Worm (Caenorhabditis elegans) whole organism, young adult: ENCODE results near the gene C04C3.4.
"Not testable (repeated sequence)": the region's sequence is repeated elsewhere in the genome, so short reads cannot be mapped to it uniquely, and the experiment has no call there.

ENCODE experiments used
- B0019.2 ChIP-seq: fragments of 200-800 bp; sonication (Bioruptor generic); conservative IDR thresholded peaks from 2 replicates; pipeline ENCODE4 v1.3.6; 2022; ENCODE audit warnings: missing genetic modification reagents, missing genetic modification characterization, missing compliant biosample characterization
- B0336.3 ChIP-seq: fragments of 200-800 bp; sonication (Bioruptor generic); IDR thresholded peaks from 2 replicates; pipeline ENCODE4 v1.3.6; 2022; ENCODE audit warnings: missing genetic modification characterization, missing compliant biosample characterization
- C06A6.2 ChIP-seq: fragments of 200-800 bp; sonication (Bioruptor generic); conservative IDR thresholded peaks from 2 replicates; pipeline ENCODE4 v1.3.6; 2022; ENCODE audit warnings: missing genetic modification characterization, missing compliant biosample characterization
- D2030.7 ChIP-seq: fragments of 200-800 bp; sonication (Bioruptor generic); IDR thresholded peaks from 2 replicates; pipeline ENCODE4 v1.3.6; 2022; ENCODE audit warnings: missing genetic modification reagents, missing genetic modification characterization, missing compliant biosample characterization
- F55B11.4 ChIP-seq: sonication (generic microtip); optimal IDR thresholded peaks from 2 replicates; lab custom pipeline; 2016; ENCODE audit warnings: missing compliant biosample characterization, missing genetic modification characterization, borderline replicate concordance; ENCODE audit not compliant: insufficient read depth
- K12H6.12 ChIP-seq: fragments of 200-800 bp; sonication (Bioruptor generic); optimal IDR thresholded peaks from 2 replicates; lab custom pipeline; 2018; ENCODE audit warnings: mild to moderate bottlenecking, missing genetic modification characterization, missing compliant biosample characterization
- T26A5.8 ChIP-seq: sonication (generic microtip); optimal IDR thresholded peaks from 2 replicates; lab custom pipeline; 2016; ENCODE audit warnings: missing genetic modification characterization, missing compliant biosample characterization
- ama-1 ChIP-seq, 3 experiments: fragments of 150-350 bp in 1 of 3; sonication (generic microtip) in 2 of 3; optimal IDR thresholded peaks; 2 replicates each; lab custom pipeline; 2014 to 2018; ENCODE audit warnings: missing biosample characterization in 2 of 3, missing genetic modification characterization in 2 of 3, missing genetic modification reagents in 2 of 3
- atf-7 ChIP-seq: sonication (generic microtip); optimal IDR thresholded peaks from 2 replicates; lab custom pipeline; 2017; ENCODE audit warnings: mild to moderate bottlenecking, missing genetic modification characterization, missing compliant biosample characterization
- attf-5 ChIP-seq: fragments of 200-800 bp; sonication (Bioruptor generic); optimal IDR thresholded peaks from 2 replicates; lab custom pipeline; 2018; ENCODE audit warnings: mild to moderate bottlenecking, missing genetic modification characterization, missing compliant biosample characterization
- ceh-27 ChIP-seq: fragments of 200-800 bp; sonication (Bioruptor generic); optimal IDR thresholded peaks from 2 replicates; lab custom pipeline; 2018; ENCODE audit warnings: mild to moderate bottlenecking, missing genetic modification characterization, moderate library complexity, missing compliant biosample characterization
- dox-1 ChIP-seq: fragments of 200-800 bp; sonication (Bioruptor generic); IDR thresholded peaks from 2 replicates; pipeline ENCODE4 v1.3.6; 2022; ENCODE audit warnings: missing genetic modification reagents, missing genetic modification characterization, missing compliant biosample characterization
- dpff-1 ChIP-seq: sonication (generic microtip); optimal IDR thresholded peaks from 2 replicates; lab custom pipeline; 2017; ENCODE audit warnings: mild to moderate bottlenecking, missing genetic modification characterization, missing compliant biosample characterization
- efl-1 ChIP-seq: fragments of 150-350 bp; optimal IDR thresholded peaks from 2 replicates; lab custom pipeline; 2014; ENCODE audit warnings: missing biosample characterization, missing genetic modification reagents, missing genetic modification characterization
- egl-18 ChIP-seq: fragments of 200-800 bp; sonication (Bioruptor generic); IDR thresholded peaks from 2 replicates; pipeline ENCODE4 v1.3.6; 2022; ENCODE audit warnings: missing genetic modification reagents, missing genetic modification characterization, missing compliant biosample characterization
- hlh-26 ChIP-seq: fragments of 200-800 bp; sonication (Bioruptor generic); conservative IDR thresholded peaks from 2 replicates; pipeline ENCODE4 v1.3.6; 2022; ENCODE audit warnings: missing genetic modification reagents, missing genetic modification characterization, missing compliant biosample characterization
- hrde-1 ChIP-seq: sonication (generic microtip); optimal IDR thresholded peaks from 2 replicates; lab custom pipeline; 2016; ENCODE audit warnings: missing genetic modification characterization, mild to moderate bottlenecking, missing compliant biosample characterization, moderate library complexity, missing genotype, missing genetic modification reagents, borderline replicate concordance
- let-526 ChIP-seq: fragments of 200-800 bp; sonication (Bioruptor generic); IDR thresholded peaks from 2 replicates; pipeline ENCODE4 v1.3.6; 2022; ENCODE audit warnings: missing genetic modification reagents, missing genetic modification characterization, missing compliant biosample characterization
- let-607 ChIP-seq, 2 experiments: fragments of 200-800 bp in 1 of 2; sonication (Bioruptor generic) in 1 of 2; sonication (generic microtip) in 1 of 2; optimal IDR thresholded peaks; 2 replicates each; lab custom pipeline; 2016 to 2018; ENCODE audit warnings: mild to moderate bottlenecking in 2 of 2, missing compliant biosample characterization in 2 of 2, missing genetic modification characterization in 2 of 2, moderate library complexity in 2 of 2, missing genotype in 1 of 2
- lin-35 ChIP-seq, 3 experiments: fragments of 150-350 bp in 2 of 3; sonication (generic microtip) in 1 of 3; optimal IDR thresholded peaks; 2 replicates each; lab custom pipeline; 2014 to 2018; ENCODE audit warnings: missing biosample characterization in 3 of 3, missing genetic modification characterization in 3 of 3, missing genetic modification reagents in 3 of 3
- lin-40 ChIP-seq: sonication (generic microtip); optimal IDR thresholded peaks from 2 replicates; lab custom pipeline; 2016; ENCODE audit warnings: missing genetic modification characterization, mild to moderate bottlenecking, missing compliant biosample characterization, missing genotype, missing genetic modification reagents
- lsl-1 ChIP-seq: fragments of 200-800 bp; sonication (Bioruptor generic); optimal IDR thresholded peaks from 2 replicates; lab custom pipeline; 2018; ENCODE audit warnings: mild to moderate bottlenecking, missing genetic modification characterization, moderate library complexity, missing compliant biosample characterization
- mcd-1 ChIP-seq: fragments of 200-800 bp; sonication (Bioruptor generic); IDR thresholded peaks from 2 replicates; pipeline ENCODE4 v1.3.6; 2022; ENCODE audit warnings: missing genetic modification reagents, missing genetic modification characterization, missing compliant biosample characterization
- nfyb-1 ChIP-seq: fragments of 200-800 bp; sonication (Bioruptor generic); IDR thresholded peaks from 2 replicates; pipeline ENCODE4 v1.3.6; 2022; ENCODE audit warnings: missing genetic modification reagents, missing genetic modification characterization, missing compliant biosample characterization
- pha-4 ChIP-seq: fragments of 150-350 bp; sonication (generic microtip); optimal IDR thresholded peaks from 2 replicates; lab custom pipeline; 2014; ENCODE audit warnings: missing biosample characterization, missing genetic modification reagents, missing genetic modification characterization
- rec-8 ChIP-seq, 2 experiments: sonication (generic microtip); optimal IDR thresholded peaks; 2 replicates each; lab custom pipeline; 2016; ENCODE audit warnings: mild to moderate bottlenecking in 2 of 2, missing genetic modification characterization in 2 of 2, missing genetic modification reagents in 2 of 2, missing genotype in 2 of 2, missing biosample characterization in 1 of 2, missing compliant biosample characterization in 1 of 2, moderate library complexity in 1 of 2
- snpc-1.3 ChIP-seq: sonication (generic microtip); optimal IDR thresholded peaks from 2 replicates; lab custom pipeline; 2017; ENCODE audit warnings: missing genetic modification characterization, mild to moderate bottlenecking, missing compliant biosample characterization, antibody characterized with exemption, moderate library complexity, missing genotype, missing genetic modification reagents; ENCODE audit not compliant: insufficient read depth
- tlf-1 ChIP-seq: fragments of 200-800 bp; sonication (Bioruptor generic); optimal IDR thresholded peaks from 2 replicates; lab custom pipeline; 2018; ENCODE audit warnings: mild to moderate bottlenecking, missing genetic modification characterization, missing compliant biosample characterization
- unc-62 ChIP-seq: fragments of 150-350 bp; optimal IDR thresholded peaks from 2 replicates; lab custom pipeline; 2014; ENCODE audit warnings: missing biosample characterization, missing genetic modification reagents, missing genetic modification characterization
- zfh-2 ChIP-seq: fragments of 200-800 bp; sonication (Bioruptor generic); conservative IDR thresholded peaks from 2 replicates; pipeline ENCODE4 v1.3.6; 2022; ENCODE audit warnings: missing genetic modification reagents, missing genetic modification characterization, missing compliant biosample characterization
- zim-3 ChIP-seq: sonication (generic microtip); optimal IDR thresholded peaks from 2 replicates; lab custom pipeline; 2017; ENCODE audit warnings: mild to moderate bottlenecking, missing genetic modification characterization, moderate library complexity, missing compliant biosample characterization

C04C3.4 gene

ce11 chrIV:3385337-3386215 lies 8.6 kb upstream of the C04C3.4 start, which contains the start of gene mai-2 (continued):
- no peak; the same call in 1 of the 2 replicates for TF ChIP-seq D2030.7 (GFP tag; lab: Robert Waterston, UW)
- TF ChIP-seq dox-1 (GFP tag; lab: Robert Waterston, UW) = no peak; the same call in 1 of the 2 replicates
- TF ChIP-seq K12H6.12 (tag; lab: Kevin White, UChicago) = no peak
- TF ChIP-seq F55B11.4 (tag; lab: Kevin White, UChicago) = no peak
- TF ChIP-seq atf-7 (tag; lab: Kevin White, UChicago) = no peak
- TF ChIP-seq lin-40 (tag; lab: Kevin White, UChicago) = peak; percentile 12
- TF ChIP-seq attf-5 = peak; percentile 51
- no peak for TF ChIP-seq hlh-26 (GFP tag; lab: Robert Waterston, UW)
- TF ChIP-seq ceh-27 (GFP tag; lab: Kevin White, UChicago) = peak; percentile 20
- no peak for TF ChIP-seq lsl-1 (GFP tag; lab: Kevin White, UChicago)
- TF ChIP-seq pha-4 = no peak
- TF ChIP-seq let-526 (GFP tag; lab: Robert Waterston, UW) = 0 out of 2 replicates have a peak, but pooled peaks have one; percentile 9
- TF ChIP-seq nfyb-1 (GFP tag; lab: Robert Waterston, UW) = peak; percentile 35; the same call in 1 of the 2 replicates
- peak; percentile 86 for TF ChIP-seq zfh-2 (GFP tag; lab: Robert Waterston, UW)
- TF ChIP-seq, all 124 proteins: peak for 20

ce11 chrIV:3386504-3387290 lies 7.5 kb upstream of the C04C3.4 start:
- TF ChIP-seq B0336.3 (GFP tag; lab: Robert Waterston, UW) (peak; percentile 45; the same call in 1 of the 2 replicates), zim-3 (no peak), tlf-1 (GFP tag; lab: Kevin White, UChicago) (peak; percentile 4), let-607 (tag; optimal IDR thresholded peaks at IDR 0.05; lab: Kevin White, UChicago) (peak in 1 of 2 experiments; percentile 13), dox-1 (GFP tag; lab: Robert Waterston, UW) (no peak), ama-1 (optimal IDR thresholded peaks at IDR 0.05; lab: Kevin White, UChicago) (no peak), ama-1 (GFP tag; optimal IDR thresholded peaks at IDR 0.05; lab: Kevin White, UChicago) (peak in 1 of 2 experiments; percentile 47)

- TF ChIP-seq mcd-1; C06A6.2 (GFP tag; lab: Robert Waterston, UW); egl-18 (GFP tag; lab: Robert Waterston, UW): not testable (repeated sequence)
Measured at ce11 chrIV:3389999-3390398, 4.2 kb upstream of the C04C3.4 start, which contains the start of gene B0546.5. Gene B0546.5, minus strand, starts transcription at chrIV:3390099.

ce11 chrIV:3395581-3395980 lies 1.4 kb downstream of the C04C3.4 start, which contains the start of gene C04C3.14:
Gene C04C3.14, plus strand, starts transcription at chrIV:3395881.
- no peak for TF ChIP-seq lin-35 (GFP tag; optimal IDR thresholded peaks at IDR 0.05; lab: Kevin White, UChicago)
- no peak for TF ChIP-seq dpff-1 (tag; lab: Kevin White, UChicago)
- TF ChIP-seq F55B11.4 (tag; lab: Kevin White, UChicago) = no peak
- TF ChIP-seq unc-62 = no peak
- TF ChIP-seq rec-8 (tag; optimal IDR thresholded peaks at IDR 0.05; lab: Kevin White, UChicago) = no peak
- no peak for TF ChIP-seq snpc-1.3 (tag; lab: Kevin White, UChicago)
- no peak for TF ChIP-seq efl-1 (GFP tag; lab: Kevin White, UChicago)
- no peak for TF ChIP-seq hrde-1 (tag; lab: Kevin White, UChicago)
- no peak for TF ChIP-seq T26A5.8 (tag; lab: Kevin White, UChicago)
- no peak for TF ChIP-seq B0019.2 (GFP tag; lab: Robert Waterston, UW)
